Worm (Caenorhabditis elegans): Measurements from ENCODE around the gene K09E9.1.

Gene K09E9.1

ce11 chrX:15608593-15608992 lies 11.7 kb upstream of the K09E9.1 start (continued):
- no peak for TF ChIP-seq nhr-12 (tag; optimal IDR thresholded peaks at IDR 0.05)
- TF ChIP-seq blmp-1 (tag; optimal IDR thresholded peaks at IDR 0.05), result no peak
- TF ChIP-seq pax-3 (tag; optimal IDR thresholded peaks at IDR 0.05), result no peak
- no peak for TF ChIP-seq ceh-8 (GFP tag; optimal IDR thresholded peaks at IDR 0.05)
- TF ChIP-seq dsc-1 (tag; optimal IDR thresholded peaks at IDR 0.05), result peak; percentile 68
- TF ChIP-seq rnt-1 (tag; optimal IDR thresholded peaks at IDR 0.05), result no peak
- TF ChIP-seq efl-3 (GFP tag; optimal IDR thresholded peaks at IDR 0.05), result no peak
- TF ChIP-seq ceh-88 (GFP tag; IDR thresholded peaks at IDR 0.05), result no peak
- no peak for TF ChIP-seq aha-1 (tag; optimal IDR thresholded peaks at IDR 0.05)
- no peak for TF ChIP-seq nhr-84 (tag; optimal IDR thresholded peaks at IDR 0.05)
- peak; percentile 14 for TF ChIP-seq fos-1 (tag; optimal IDR thresholded peaks at IDR 0.05)
- TF ChIP-seq fkh-8 (tag; optimal IDR thresholded peaks at IDR 0.05), result peak; percentile 83
- no peak for TF ChIP-seq hlh-17 (GFP tag; optimal IDR thresholded peaks at IDR 0.05; ENCODE audit: borderline replicate concordance)
- no peak for TF ChIP-seq swsn-7 (tag; optimal IDR thresholded peaks at IDR 0.05)
- TF ChIP-seq ces-1 (GFP tag; optimal IDR thresholded peaks at IDR 0.05), result no peak
- TF ChIP-seq ztf-4 (tag; optimal IDR thresholded peaks at IDR 0.05), result no peak
- peak; percentile 69 for TF ChIP-seq nhr-71 (tag; optimal IDR thresholded peaks at IDR 0.05)
- no peak for TF ChIP-seq fkh-4 (tag; optimal IDR thresholded peaks at IDR 0.05; ENCODE audit: borderline replicate concordance)
- TF ChIP-seq zip-4 (GFP tag; optimal IDR thresholded peaks at IDR 0.05), result no peak
- no peak for TF ChIP-seq ets-5 (GFP tag; IDR thresholded peaks at IDR 0.05)
- TF ChIP-seq irx-1 (tag; optimal IDR thresholded peaks at IDR 0.05), result no peak
- TF ChIP-seq lin-35 (GFP tag; optimal IDR thresholded peaks at IDR 0.05), result no peak
- peak; percentile 11 for TF ChIP-seq egl-13 (tag; optimal IDR thresholded peaks at IDR 0.05)
- no peak for TF ChIP-seq nhr-237 (tag; optimal IDR thresholded peaks at IDR 0.05)
- TF ChIP-seq isw-1 (GFP tag; IDR thresholded peaks at IDR 0.05), result no peak
- no peak for TF ChIP-seq dpl-1 (GFP tag; optimal IDR thresholded peaks at IDR 0.05)
- no peak for TF ChIP-seq unc-30 (tag; optimal IDR thresholded peaks at IDR 0.05)
- no peak for TF ChIP-seq ceh-90 (tag; optimal IDR thresholded peaks at IDR 0.05)
- no peak for TF ChIP-seq nhr-76 (tag; optimal IDR thresholded peaks at IDR 0.05)
- TF ChIP-seq nhr-90 (tag; optimal IDR thresholded peaks at IDR 0.05; ENCODE audit: poor library complexity), result no peak
- TF ChIP-seq nhr-19 (GFP tag; conservative IDR thresholded peaks at IDR 0.05), result no peak
- TF ChIP-seq sox-4 (tag; optimal IDR thresholded peaks at IDR 0.05), result no peak
- no peak for TF ChIP-seq pag-3 (tag; optimal IDR thresholded peaks at IDR 0.05; ENCODE audit: borderline replicate concordance, insufficient read depth)
- no peak for TF ChIP-seq C34B4.2 (tag; optimal IDR thresholded peaks at IDR 0.05)
- TF ChIP-seq lin-14 (GFP tag; optimal IDR thresholded peaks at IDR 0.05), result peak; percentile 54
- no peak for TF ChIP-seq egl-27 (tag; optimal IDR thresholded peaks at IDR 0.05)
- no peak for TF ChIP-seq unc-62 (GFP tag; optimal IDR thresholded peaks at IDR 0.05)
- no peak for TF ChIP-seq jun-1 (tag; optimal IDR thresholded peaks at IDR 0.05)
- TF ChIP-seq grh-1 (GFP tag; IDR thresholded peaks at IDR 0.05), result no peak
- peak; percentile 19 for TF ChIP-seq lin-13 (GFP tag; optimal IDR thresholded peaks at IDR 0.05)
- no peak for TF ChIP-seq vab-15 (tag; optimal IDR thresholded peaks at IDR 0.05)
- TF ChIP-seq nhr-47 (tag; optimal IDR thresholded peaks at IDR 0.05), result peak; percentile 57
- no peak for TF ChIP-seq tbx-2 (tag; optimal IDR thresholded peaks at IDR 0.05)
- TF ChIP-seq F16B12.6 (tag; optimal IDR thresholded peaks at IDR 0.05), result no peak
- TF ChIP-seq efl-1 (optimal IDR thresholded peaks at IDR 0.05), result no peak
- peak in 1 of 2 experiments; percentile 73 for TF ChIP-seq efl-1 (GFP tag; optimal IDR thresholded peaks at IDR 0.05 in 1 of 2)
- no peak for TF ChIP-seq hlh-4 (tag; optimal IDR thresholded peaks at IDR 0.05)
- no peak for TF ChIP-seq sptf-1 (tag; optimal IDR thresholded peaks at IDR 0.05)
- no peak for TF ChIP-seq ceh-63 (GFP tag; optimal IDR thresholded peaks at IDR 0.05)
- no peak for TF ChIP-seq nhr-77 (tag; optimal IDR thresholded peaks at IDR 0.05)
- TF ChIP-seq C16A3.4 (tag; optimal IDR thresholded peaks at IDR 0.05), result no peak
- no peak for TF ChIP-seq mab-9 (GFP tag; IDR thresholded peaks at IDR 0.05)
- TF ChIP-seq fkh-10 (GFP tag; optimal IDR thresholded peaks at IDR 0.05), result no peak
- TF ChIP-seq lin-39 (tag; optimal IDR thresholded peaks at IDR 0.05), result no peak

Data from whole organism, L1 larva.